Fruit fly (Drosophila melanogaster): Measurements from ENCODE around the gene ND-13B.
A peak's percentile ranks its signal among the peaks of the same experiment; 100 is the strongest.

The ND-13B gene

dm6 chr3L:10680728-10681306, 13.1 kb downstream of the ND-13B start (continued):
- TF ChIP-seq chif (GFP tag; optimal IDR thresholded peaks at IDR 0.05), result no peak
- TF ChIP-seq CG5953 (GFP tag; IDR thresholded peaks at IDR 0.05), result no peak
- TF ChIP-seq fd102C (GFP tag; optimal IDR thresholded peaks at IDR 0.05), result no peak
- peak; percentile 92 for TF ChIP-seq chinmo (GFP tag; IDR thresholded peaks at IDR 0.05; ENCODE audit: partially characterized antibody)
- TF ChIP-seq HmgZ (tag; optimal IDR thresholded peaks at IDR 0.05), result no peak
- no peak for TF ChIP-seq ewg (GFP tag; optimal IDR thresholded peaks at IDR 0.05)
- TF ChIP-seq CG10959 (GFP tag; IDR thresholded peaks at IDR 0.05), result no peak
- no peak for TF ChIP-seq Optix (GFP tag; IDR thresholded peaks at IDR 0.05)
- no peak for TF ChIP-seq CG9876 (GFP tag; optimal IDR thresholded peaks at IDR 0.05)
- TF ChIP-seq CG11504 (tag; optimal IDR thresholded peaks at IDR 0.05), result no peak
- no peak for TF ChIP-seq CG6813 (GFP tag; optimal IDR thresholded peaks at IDR 0.05)
- no peak for TF ChIP-seq trh (GFP tag; optimal IDR thresholded peaks at IDR 0.05)
- no peak for TF ChIP-seq CG31224 (GFP tag; IDR thresholded peaks at IDR 0.05)
- TF ChIP-seq seq (GFP tag; IDR thresholded peaks at IDR 0.05), result no peak
- no peak for TF ChIP-seq CG2120 (GFP tag; optimal IDR thresholded peaks at IDR 0.05)
- no peak for TF ChIP-seq CG11695 (GFP tag; IDR thresholded peaks at IDR 0.05)
- 0 out of 2 replicates have a peak, but pooled peaks have one; percentile 34 for TF ChIP-seq CG4360 (GFP tag; IDR thresholded peaks at IDR 0.05)
- TF ChIP-seq Poxn (GFP tag; IDR thresholded peaks at IDR 0.05), result no peak
- no peak for TF ChIP-seq sisA (GFP tag; IDR thresholded peaks at IDR 0.05)
- no peak for TF ChIP-seq ems (GFP tag; optimal IDR thresholded peaks at IDR 0.05)
- peak; percentile 51; the same call in 1 of the 3 replicates for TF ChIP-seq otp (GFP tag; IDR thresholded peaks at IDR 0.05)
- TF ChIP-seq ase (GFP tag; IDR thresholded peaks at IDR 0.05), result no peak
- no peak for TF ChIP-seq ro (GFP tag; IDR thresholded peaks at IDR 0.05)
- no peak for TF ChIP-seq CG4730 (GFP tag; IDR thresholded peaks at IDR 0.05)
- TF ChIP-seq MTF-1 (GFP tag; optimal IDR thresholded peaks at IDR 0.05; ENCODE audit: borderline replicate concordance), result no peak
- no peak for TF ChIP-seq CG7357 (GFP tag; IDR thresholded peaks at IDR 0.05)
- TF ChIP-seq nerfin-2 (GFP tag; IDR thresholded peaks at IDR 0.05; ENCODE audit: partially characterized antibody), result no peak
- no peak for TF ChIP-seq Opbp (GFP tag; IDR thresholded peaks at IDR 0.05; ENCODE audit: partially characterized antibody)
- 0 out of 3 replicates have a peak, but pooled peaks have one; percentile 45 for TF ChIP-seq CG6175 (GFP tag; IDR thresholded peaks at IDR 0.05)
- no peak for TF ChIP-seq CG12391 (tag; optimal IDR thresholded peaks at IDR 0.05)
- no peak for TF ChIP-seq odd (GFP tag; optimal IDR thresholded peaks at IDR 0.05)
- TF ChIP-seq Atf3 (GFP tag; optimal IDR thresholded peaks at IDR 0.05), result no peak
- TF ChIP-seq Abd-B (GFP tag; optimal IDR thresholded peaks at IDR 0.05), result no peak
- no peak for TF ChIP-seq salm (tag; optimal IDR thresholded peaks at IDR 0.05)
- peak; percentile 38; the same call in 1 of the 2 replicates for TF ChIP-seq Bgb (GFP tag; IDR thresholded peaks at IDR 0.05; ENCODE audit: partially characterized antibody)
- no peak for TF ChIP-seq Aef1 (GFP tag; IDR thresholded peaks at IDR 0.05)
- no peak for TF ChIP-seq Hr39 (optimal IDR thresholded peaks at IDR 0.05)
- TF ChIP-seq BEAF-32 (GFP tag; optimal IDR thresholded peaks at IDR 0.05), result no peak
- TF ChIP-seq CG8765 (GFP tag; IDR thresholded peaks at IDR 0.05), result no peak
- TF ChIP-seq corto (GFP tag; optimal IDR thresholded peaks at IDR 0.05), result no peak
- TF ChIP-seq sens (GFP tag), result peak; percentile 55
- TF ChIP-seq ttk (GFP tag; IDR thresholded peaks at IDR 0.05), result peak; percentile 42; the same call in 1 of the 2 replicates
- TF ChIP-seq CG18619 (GFP tag; optimal IDR thresholded peaks at IDR 0.05), result no peak
- no peak for TF ChIP-seq CG7372 (GFP tag; IDR thresholded peaks at IDR 0.05)
- no peak for TF ChIP-seq luna (GFP tag; optimal IDR thresholded peaks at IDR 0.05)
- TF ChIP-seq stwl (tag; optimal IDR thresholded peaks at IDR 0.05), result no peak
- no peak for TF ChIP-seq CG16779 (GFP tag; IDR thresholded peaks at IDR 0.05)
- TF ChIP-seq hbn (GFP tag; IDR thresholded peaks at IDR 0.05; ENCODE audit: partially characterized antibody), result no peak
- no peak for TF ChIP-seq tin (GFP tag; optimal IDR thresholded peaks at IDR 0.05)
